Worm (Caenorhabditis elegans) whole organism, L2 larva: ENCODE data around the gene mfsd-8.

Source experiments
- C34F6.9 ChIP-seq: fragments of 150-350 bp; optimal IDR thresholded peaks from 2 replicates; lab custom pipeline; 2014; ENCODE audit warnings: missing biosample characterization, missing genetic modification characterization
- F13H6.1 ChIP-seq: sonication (generic microtip); optimal IDR thresholded peaks from 2 replicates; lab custom pipeline; 2016; ENCODE audit warnings: missing genetic modification characterization, missing compliant biosample characterization
- R02D3.7 ChIP-seq: fragments of 150-350 bp; optimal IDR thresholded peaks from 2 replicates; lab custom pipeline; 2014; ENCODE audit warnings: missing biosample characterization, missing genetic modification characterization
- Y55F3AM.14 ChIP-seq: fragments of 200-800 bp; sonication (Bioruptor generic); optimal IDR thresholded peaks from 2 replicates; lab custom pipeline; 2018; ENCODE audit warnings: mild to moderate bottlenecking, missing genetic modification characterization, missing compliant biosample characterization
- ZK546.5 ChIP-seq: sonication (generic microtip); optimal IDR thresholded peaks from 2 replicates; lab custom pipeline; 2017; ENCODE audit warnings: missing biosample characterization, missing genetic modification characterization
- alr-1 ChIP-seq: fragments of 150-350 bp; optimal IDR thresholded peaks from 2 replicates; lab custom pipeline; 2014; ENCODE audit warnings: missing biosample characterization, missing genetic modification characterization
- aly-2 ChIP-seq: fragments of 150-350 bp; optimal IDR thresholded peaks from 2 replicates; lab custom pipeline; 2014; ENCODE audit warnings: missing biosample characterization, missing genetic modification characterization
- ama-1 ChIP-seq: fragments of 150-350 bp; optimal IDR thresholded peaks from 2 replicates; lab custom pipeline; 2018; ENCODE audit warnings: inconsistent platforms
- blmp-1 ChIP-seq: sonication (generic microtip); optimal IDR thresholded peaks from 2 replicates; lab custom pipeline; 2017; ENCODE audit warnings: missing genetic modification characterization, mild to moderate bottlenecking, missing compliant biosample characterization, antibody characterized with exemption, moderate library complexity; ENCODE audit not compliant: insufficient read depth
- ceh-16 ChIP-seq: fragments of 150-350 bp; optimal IDR thresholded peaks from 2 replicates; lab custom pipeline; 2014; ENCODE audit warnings: missing biosample characterization, missing genetic modification characterization
- ceh-82 ChIP-seq: fragments of 150-350 bp; optimal IDR thresholded peaks from 2 replicates; lab custom pipeline; 2014; ENCODE audit warnings: missing biosample characterization, missing genetic modification characterization
- crh-2 ChIP-seq: sonication (generic microtip); optimal IDR thresholded peaks from 2 replicates; lab custom pipeline; 2017; ENCODE audit warnings: missing biosample characterization, missing genetic modification characterization
- dmd-4 ChIP-seq: sonication (generic microtip); optimal IDR thresholded peaks from 2 replicates; lab custom pipeline; 2017; ENCODE audit warnings: missing biosample characterization, missing genetic modification characterization
- egl-27 ChIP-seq: sonication (generic microtip); optimal IDR thresholded peaks from 3 replicates; lab custom pipeline; 2017; ENCODE audit warnings: missing biosample characterization, missing genetic modification reagents, missing genetic modification characterization
- elt-1 ChIP-seq: fragments of 150-350 bp; optimal IDR thresholded peaks from 2 replicates; lab custom pipeline; 2014; ENCODE audit warnings: missing biosample characterization, missing genetic modification characterization
- elt-3 ChIP-seq: sonication (generic microtip); optimal IDR thresholded peaks from 2 replicates; lab custom pipeline; 2017; ENCODE audit warnings: missing biosample characterization, missing genetic modification characterization
- fos-1 ChIP-seq: fragments of 150-350 bp; optimal IDR thresholded peaks from 2 replicates; lab custom pipeline; 2014; ENCODE audit warnings: missing biosample characterization, missing genetic modification characterization
- gmeb-1 ChIP-seq: fragments of 150-350 bp; optimal IDR thresholded peaks from 2 replicates; lab custom pipeline; 2014; ENCODE audit warnings: missing biosample characterization, missing genetic modification characterization
- lin-11 ChIP-seq: fragments of 150-350 bp; sonication (generic microtip); optimal IDR thresholded peaks from 2 replicates; lab custom pipeline; 2014; ENCODE audit warnings: missing biosample characterization, missing genetic modification characterization, inconsistent platforms, mixed read lengths
- lin-13 ChIP-seq: fragments of 150-350 bp; optimal IDR thresholded peaks from 2 replicates; lab custom pipeline; 2014; ENCODE audit warnings: missing biosample characterization, missing genetic modification reagents, missing genetic modification characterization
- lin-39 ChIP-seq: fragments of 150-350 bp; optimal IDR thresholded peaks from 2 replicates; lab custom pipeline; 2014; ENCODE audit warnings: missing biosample characterization, missing genetic modification reagents, missing genetic modification characterization
- lsy-2 ChIP-seq, 2 experiments: fragments of 150-350 bp in 1 of 2; sonication (generic microtip) in 1 of 2; optimal IDR thresholded peaks; 2 replicates each; lab custom pipeline; 2014 to 2017; ENCODE audit warnings: missing biosample characterization in 2 of 2, missing genetic modification characterization in 2 of 2
- mab-5 ChIP-seq: fragments of 150-350 bp; optimal IDR thresholded peaks from 2 replicates; lab custom pipeline; 2014; ENCODE audit warnings: missing biosample characterization, missing genetic modification characterization
- mbf-1 ChIP-seq: sonication (generic microtip); optimal IDR thresholded peaks from 2 replicates; lab custom pipeline; 2017; ENCODE audit warnings: missing biosample characterization, missing genetic modification characterization
- mdl-1 ChIP-seq, 2 experiments: fragments of 150-350 bp in 1 of 2; sonication (generic microtip) in 1 of 2; optimal IDR thresholded peaks; 2 replicates each; lab custom pipeline; 2017; ENCODE audit warnings: missing biosample characterization in 2 of 2, missing genetic modification characterization in 2 of 2
- nhr-10 ChIP-seq: sonication (generic microtip); optimal IDR thresholded peaks from 2 replicates; lab custom pipeline; 2017; ENCODE audit warnings: missing biosample characterization, missing genetic modification characterization
- nhr-11 ChIP-seq: fragments of 150-350 bp; optimal IDR thresholded peaks from 2 replicates; lab custom pipeline; 2014; ENCODE audit warnings: missing biosample characterization, missing genetic modification characterization
- nhr-12 ChIP-seq: fragments of 150-350 bp; optimal IDR thresholded peaks from 2 replicates; lab custom pipeline; 2014; ENCODE audit warnings: missing biosample characterization, missing genetic modification characterization
- nhr-129 ChIP-seq: fragments of 150-350 bp; optimal IDR thresholded peaks from 2 replicates; lab custom pipeline; 2014; ENCODE audit warnings: missing biosample characterization, missing genetic modification characterization
- nhr-21 ChIP-seq: fragments of 150-350 bp; optimal IDR thresholded peaks from 2 replicates; lab custom pipeline; 2014; ENCODE audit warnings: missing biosample characterization, missing genetic modification characterization
- nhr-23 ChIP-seq: fragments of 150-350 bp; optimal IDR thresholded peaks from 2 replicates; lab custom pipeline; 2014; ENCODE audit warnings: missing biosample characterization, missing genetic modification reagents, missing genetic modification characterization
- nhr-237 ChIP-seq: fragments of 150-350 bp; optimal IDR thresholded peaks from 2 replicates; lab custom pipeline; 2014; ENCODE audit warnings: missing biosample characterization, missing genetic modification characterization
- nhr-25 ChIP-seq: fragments of 150-350 bp; sonication (generic microtip); optimal IDR thresholded peaks from 3 replicates; lab custom pipeline; 2014; ENCODE audit warnings: missing biosample characterization, missing genetic modification characterization
- nhr-6 ChIP-seq: fragments of 150-350 bp; optimal IDR thresholded peaks from 2 replicates; lab custom pipeline; 2014; ENCODE audit warnings: missing biosample characterization, missing genetic modification characterization
- nhr-77 ChIP-seq: fragments of 150-350 bp; optimal IDR thresholded peaks from 2 replicates; lab custom pipeline; 2014; ENCODE audit warnings: missing biosample characterization, missing genetic modification characterization
- peb-1 ChIP-seq: fragments of 150-350 bp; optimal IDR thresholded peaks from 2 replicates; lab custom pipeline; 2014; ENCODE audit warnings: missing biosample characterization, missing genetic modification characterization
- sem-4 ChIP-seq: fragments of 150-350 bp; optimal IDR thresholded peaks from 2 replicates; lab custom pipeline; 2014; ENCODE audit warnings: missing biosample characterization, missing genetic modification reagents, missing genetic modification characterization
- skn-1 ChIP-seq: sonication (generic microtip); optimal IDR thresholded peaks from 2 replicates; lab custom pipeline; 2017; ENCODE audit warnings: missing biosample characterization, missing genetic modification characterization
- sma-3 ChIP-seq: sonication (generic microtip); optimal IDR thresholded peaks from 2 replicates; lab custom pipeline; 2016; ENCODE audit warnings: missing genetic modification reagents, missing genetic modification characterization, missing compliant biosample characterization
- sma-9 ChIP-seq, 2 experiments: fragments of 150-350 bp in 1 of 2; sonication (generic microtip) in 1 of 2; optimal IDR thresholded peaks; 2 replicates each; lab custom pipeline; 2014 to 2016; ENCODE audit warnings: missing genetic modification characterization in 2 of 2, mild to moderate bottlenecking in 1 of 2, missing biosample characterization in 1 of 2, missing compliant biosample characterization in 1 of 2, missing genetic modification reagents in 1 of 2, moderate library complexity in 1 of 2
- snpc-4 ChIP-seq: fragments of 150-350 bp; optimal IDR thresholded peaks from 2 replicates; lab custom pipeline; 2014; ENCODE audit warnings: missing biosample characterization, missing genetic modification characterization
- unc-39 ChIP-seq: fragments of 150-350 bp; optimal IDR thresholded peaks from 2 replicates; lab custom pipeline; 2014; ENCODE audit warnings: missing biosample characterization, missing genetic modification characterization
- unc-55 ChIP-seq: fragments of 150-350 bp; sonication (generic microtip); optimal IDR thresholded peaks from 3 replicates; lab custom pipeline; 2014; ENCODE audit warnings: missing biosample characterization, missing genetic modification reagents, missing genetic modification characterization
- unc-62 ChIP-seq: fragments of 150-350 bp; optimal IDR thresholded peaks from 2 replicates; lab custom pipeline; 2014; ENCODE audit warnings: missing biosample characterization, missing genetic modification reagents, missing genetic modification characterization
- zag-1 ChIP-seq: fragments of 150-350 bp; optimal IDR thresholded peaks from 2 replicates; lab custom pipeline; 2014; ENCODE audit warnings: missing biosample characterization, missing genetic modification characterization
- ztf-1 ChIP-seq: fragments of 200-800 bp; sonication (Bioruptor generic); conservative IDR thresholded peaks from 2 replicates; pipeline ENCODE4 v1.3.6; 2022; ENCODE audit warnings: missing genetic modification characterization, missing compliant biosample characterization
- ztf-11 ChIP-seq: sonication (generic microtip); optimal IDR thresholded peaks from 2 replicates; lab custom pipeline; 2017; ENCODE audit warnings: missing biosample characterization, missing genetic modification characterization
- ztf-4 ChIP-seq: fragments of 150-350 bp; optimal IDR thresholded peaks from 2 replicates; lab custom pipeline; 2014; ENCODE audit warnings: missing biosample characterization, missing genetic modification characterization

mfsd-8 gene

ce11 chrIII:3273141-3273540, 9.0 kb upstream of the mfsd-8 start:
- TF ChIP-seq nhr-77 (tag; lab: Kevin White, UChicago) (no peak), fos-1 (peak; percentile 9), nhr-12 (tag; lab: Kevin White, UChicago) (no peak), blmp-1 (tag; lab: Kevin White, UChicago) (peak; percentile 35), skn-1 (no peak), unc-55 (GFP tag; lab: Kevin White, UChicago) (peak; percentile 65), snpc-4 (tag; lab: Kevin White, UChicago) (no peak), mdl-1 (tag; optimal IDR thresholded peaks at IDR 0.05; lab: Kevin White, UChicago) (no peak), lin-13 (GFP tag; lab: Kevin White, UChicago) (peak; percentile 27), nhr-21 (no peak), ceh-82 (no peak), lsy-2 (tag; optimal IDR thresholded peaks at IDR 0.05; lab: Kevin White, UChicago) (peak in 1 of 2 experiments; percentile 61), mbf-1 (no peak), unc-39 (no peak), alr-1 (no peak), nhr-25 (peak; percentile 53), mab-5 (no peak), crh-2 (tag; lab: Kevin White, UChicago) (peak; percentile 31), unc-62 (GFP tag; lab: Kevin White, UChicago) (no peak), nhr-11 (tag; lab: Kevin White, UChicago) (no peak), ama-1 (lab: Kevin White, UChicago) (no peak), sma-3 (GFP tag; lab: Kevin White, UChicago) (peak; percentile 0), ztf-1 (GFP tag; lab: Robert Waterston, UW) (no peak), sma-9 (GFP tag; optimal IDR thresholded peaks at IDR 0.05; lab: Kevin White, UChicago) (peak; percentile 46), sma-9 (tag; optimal IDR thresholded peaks at IDR 0.05; lab: Kevin White, UChicago) (no peak), zag-1 (tag; lab: Kevin White, UChicago) (no peak), ztf-4 (tag; lab: Kevin White, UChicago) (no peak), F13H6.1 (peak; percentile 27), nhr-6 (tag; lab: Kevin White, UChicago) (no peak), lin-11 (tag; lab: Kevin White, UChicago) (no peak), nhr-237 (tag; lab: Kevin White, UChicago) (no peak), nhr-23 (tag; lab: Kevin White, UChicago) (no peak), nhr-129 (tag; lab: Kevin White, UChicago) (peak; percentile 84), peb-1 (tag; lab: Kevin White, UChicago) (no peak), aly-2 (no peak), egl-27 (no peak), elt-3 (tag; lab: Kevin White, UChicago) (no peak), sem-4 (tag; lab: Kevin White, UChicago) (no peak), nhr-10 (tag; lab: Kevin White, UChicago) (no peak), Y55F3AM.14 (GFP tag; lab: Kevin White, UChicago) (no peak), elt-1 (tag; lab: Kevin White, UChicago) (no peak), lin-39 (tag; lab: Kevin White, UChicago) (no peak), dmd-4 (tag; lab: Kevin White, UChicago) (no peak), C34F6.9 (tag; lab: Kevin White, UChicago) (peak; percentile 70), ZK546.5 (tag; lab: Kevin White, UChicago) (no peak), ztf-11 (no peak), gmeb-1 (tag; lab: Kevin White, UChicago) (no peak), ceh-16 (tag; lab: Kevin White, UChicago) (no peak), R02D3.7 (tag; lab: Kevin White, UChicago) (no peak)
